Fruit fly (Drosophila melanogaster): ENCODE results near the gene CG34299.

CG34299 gene

DNA sequence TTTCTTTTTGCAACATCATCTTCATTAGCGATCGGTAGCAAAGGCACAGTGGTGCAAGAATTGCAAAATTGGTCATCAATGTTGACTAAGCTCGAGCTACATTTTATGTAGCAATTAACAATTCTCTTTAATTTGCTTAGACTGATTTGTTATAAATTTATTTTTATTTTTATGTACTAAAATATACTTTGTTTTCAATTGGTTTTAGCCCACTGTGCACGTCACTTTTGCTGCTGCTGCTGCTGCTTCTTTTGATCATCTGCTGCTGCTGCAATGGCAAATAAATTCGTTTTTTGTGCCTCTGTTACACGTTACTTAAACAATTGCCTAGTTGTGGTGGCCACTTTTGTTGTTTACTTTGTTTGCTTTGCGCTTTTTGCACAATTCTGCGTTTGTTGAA lies 46.7 kb downstream of the CG34299 start (continued):
- peak; percentile 87 to 94 for TF ChIP-seq salr (GFP tag; optimal IDR thresholded peaks at IDR 0.05)
- peak; percentile 95 for TF ChIP-seq CG6792 (GFP tag; optimal IDR thresholded peaks at IDR 0.05)
- peak; percentile 97 for TF ChIP-seq CG11294 (GFP tag; IDR thresholded peaks at IDR 0.05)
- TF ChIP-seq Hr39 (GFP tag; optimal IDR thresholded peaks at IDR 0.05), result peak; percentile 94
- TF ChIP-seq CG11762 (GFP tag; optimal IDR thresholded peaks at IDR 0.05; ENCODE audit: insufficient read depth), result peak; percentile 96
- peak; percentile 96 for TF ChIP-seq Lpt (GFP tag; optimal IDR thresholded peaks at IDR 0.05)
- TF ChIP-seq CG6808 (GFP tag; optimal IDR thresholded peaks at IDR 0.05), result peak; percentile 90
- peak; percentile 71 for TF ChIP-seq CG8319 (GFP tag; optimal IDR thresholded peaks at IDR 0.05)
- peak; percentile 88 for TF ChIP-seq CG3032 (tag; optimal IDR thresholded peaks at IDR 0.05)
- TF ChIP-seq CG4318 (GFP tag; optimal IDR thresholded peaks at IDR 0.05), result peak; percentile 95
- peak; percentile 94 for TF ChIP-seq svp (GFP tag)
- peak; percentile 87 for TF ChIP-seq CG6854 (GFP tag; optimal IDR thresholded peaks at IDR 0.05)
- peak; percentile 83 for TF ChIP-seq CG7368 (GFP tag; optimal IDR thresholded peaks at IDR 0.05)
- TF ChIP-seq CG31627 (GFP tag; optimal IDR thresholded peaks at IDR 0.05), result peak; percentile 94
- TF ChIP-seq dac (GFP tag; optimal IDR thresholded peaks at IDR 0.05), result peak; percentile 96
- peak; percentile 25 for TF ChIP-seq Hr38 (GFP tag; optimal IDR thresholded peaks at IDR 0.05)
- peak; percentile 94 for TF ChIP-seq CG1621 (tag; optimal IDR thresholded peaks at IDR 0.05)

DNA sequence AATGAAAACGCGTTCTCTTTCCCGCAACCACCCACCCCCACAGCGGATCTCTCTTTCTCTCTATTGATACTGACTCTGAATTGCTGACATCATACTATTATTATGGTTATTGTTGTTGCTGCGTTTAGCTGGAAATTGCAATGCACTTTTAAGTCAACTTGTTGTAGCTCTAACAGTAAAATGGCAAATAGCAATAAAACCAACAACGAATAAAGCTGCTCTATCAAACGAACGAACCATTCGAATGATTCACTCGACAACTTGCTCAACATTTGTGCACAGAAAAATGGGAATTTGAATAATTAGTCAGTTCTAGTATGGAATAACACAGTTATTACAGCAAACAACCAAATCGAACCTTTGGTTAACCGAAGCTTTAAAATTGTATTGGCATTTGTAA lies 47.5 kb downstream of the CG34299 start:
- TF ChIP-seq eg (GFP tag; IDR thresholded peaks at IDR 0.05) (peak; percentile 38; the same call in 1 of the 3 replicates), CG8632 (GFP tag; optimal IDR thresholded peaks at IDR 0.05) (no peak)

DNA sequence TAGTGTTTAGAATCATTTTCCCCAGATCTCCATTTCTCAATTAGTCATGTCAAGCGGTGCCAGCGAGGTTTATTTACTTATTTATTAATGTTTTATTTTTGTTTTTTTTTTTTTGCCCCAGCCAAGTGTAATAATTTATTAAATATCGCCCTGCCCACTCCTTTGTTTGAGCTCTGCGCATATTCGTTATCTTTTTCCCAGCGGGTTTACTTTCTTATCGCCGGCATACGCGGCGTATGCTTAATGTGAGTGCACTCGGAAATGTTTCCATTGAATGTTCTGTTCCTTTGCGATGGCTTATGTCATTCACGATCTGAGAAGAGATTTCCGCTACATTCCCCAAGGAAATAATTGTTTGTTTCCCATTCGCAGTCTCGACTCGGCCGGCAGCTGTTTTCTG lies 48.3 kb downstream of the CG34299 start:
- TF ChIP-seq Eip93F (GFP tag; optimal IDR thresholded peaks at IDR 0.05) (no peak), Sox14 (GFP tag; optimal IDR thresholded peaks at IDR 0.05) (peak; percentile 57), Ets96B (tag; optimal IDR thresholded peaks at IDR 0.05) (no peak), CG6163 (GFP tag; IDR thresholded peaks at IDR 0.05) (0 out of 3 replicates have a peak, but pooled peaks have one; percentile 13), Met (GFP tag; optimal IDR thresholded peaks at IDR 0.05) (peak; percentile 11), CG7368 (GFP tag; optimal IDR thresholded peaks at IDR 0.05) (no peak), Sox102F (GFP tag; optimal IDR thresholded peaks at IDR 0.05) (peak; percentile 21), svp (GFP tag) (peak; percentile 85), ss (GFP tag; optimal IDR thresholded peaks at IDR 0.05) (peak in 1 of 2 experiments; percentile 34), vri (GFP tag; optimal IDR thresholded peaks at IDR 0.05) (peak; percentile 83)

All from whole organism, prepupa.